Worm (Caenorhabditis elegans) whole organism, mixed stage, embryonic: ENCODE measurements around the gene F54D11.4.

Source experiments
- M03D4.4 ChIP-seq: sonication (generic microtip); optimal IDR thresholded peaks from 2 replicates; lab custom pipeline; 2017; ENCODE audit warnings: mild to moderate bottlenecking, missing genetic modification characterization, missing compliant biosample characterization
- ceh-39 ChIP-seq: fragments of 150-350 bp; optimal IDR thresholded peaks from 2 replicates; lab custom pipeline; 2014; ENCODE audit warnings: missing biosample characterization, missing genetic modification characterization
- ceh-43 ChIP-seq: fragments of 200-800 bp; sonication (Bioruptor generic); optimal IDR thresholded peaks from 2 replicates; lab custom pipeline; 2018; ENCODE audit warnings: mild to moderate bottlenecking, missing genetic modification characterization, moderate library complexity, missing compliant biosample characterization
- ceh-83 ChIP-seq: fragments of 200-800 bp; sonication (Bioruptor generic); optimal IDR thresholded peaks from 2 replicates; lab custom pipeline; 2018; ENCODE audit warnings: mild to moderate bottlenecking, missing genetic modification characterization, missing compliant biosample characterization
- ces-1 ChIP-seq: fragments of 150-350 bp; optimal IDR thresholded peaks from 2 replicates; lab custom pipeline; 2014; ENCODE audit warnings: missing biosample characterization, missing genetic modification reagents, missing genetic modification characterization
- drap-1 ChIP-seq: fragments of 200-800 bp; sonication (Bioruptor generic); optimal IDR thresholded peaks from 3 replicates; lab custom pipeline; 2018; ENCODE audit warnings: mild to moderate bottlenecking, missing genetic modification characterization, missing compliant biosample characterization
- elt-3 ChIP-seq: fragments of 150-350 bp; optimal IDR thresholded peaks from 2 replicates; lab custom pipeline; 2014; ENCODE audit warnings: missing biosample characterization, missing genetic modification characterization
- flh-1 ChIP-seq: fragments of 200-800 bp; sonication (Bioruptor generic); optimal IDR thresholded peaks from 2 replicates; lab custom pipeline; 2018; ENCODE audit warnings: mild to moderate bottlenecking, missing genetic modification characterization, moderate library complexity, missing compliant biosample characterization
- ham-2 ChIP-seq: fragments of 200-800 bp; sonication (Bioruptor generic); optimal IDR thresholded peaks from 2 replicates; lab custom pipeline; 2018; ENCODE audit warnings: mild to moderate bottlenecking, missing genetic modification characterization, missing compliant biosample characterization
- hlh-1 ChIP-seq: fragments of 150-350 bp; optimal IDR thresholded peaks from 2 replicates; lab custom pipeline; 2014; ENCODE audit warnings: missing biosample characterization, missing genetic modification reagents, missing genetic modification characterization
- lsy-2 ChIP-seq: fragments of 150-350 bp; optimal IDR thresholded peaks from 2 replicates; lab custom pipeline; 2014; ENCODE audit warnings: missing biosample characterization, missing genetic modification characterization
- mab-5 ChIP-seq: fragments of 150-350 bp; optimal IDR thresholded peaks from 2 replicates; lab custom pipeline; 2014; ENCODE audit warnings: missing biosample characterization, missing genetic modification characterization
- mep-1 ChIP-seq: fragments of 150-350 bp; optimal IDR thresholded peaks from 2 replicates; lab custom pipeline; 2017; ENCODE audit warnings: missing biosample characterization, missing genetic modification reagents, missing genetic modification characterization, inconsistent platforms
- mls-2 ChIP-seq: sonication (generic microtip); optimal IDR thresholded peaks from 2 replicates; lab custom pipeline; 2016; ENCODE audit warnings: mild to moderate bottlenecking, missing genetic modification characterization, moderate library complexity, missing compliant biosample characterization
- nhr-237 ChIP-seq: fragments of 150-350 bp; optimal IDR thresholded peaks from 2 replicates; lab custom pipeline; 2014; ENCODE audit warnings: missing biosample characterization, missing genetic modification characterization
- nhr-28 ChIP-seq: fragments of 150-350 bp; optimal IDR thresholded peaks from 2 replicates; lab custom pipeline; 2014; ENCODE audit warnings: missing biosample characterization, missing genetic modification characterization
- sem-2 ChIP-seq: fragments of 200-800 bp; sonication (Bioruptor generic); optimal IDR thresholded peaks from 2 replicates; lab custom pipeline; 2018; ENCODE audit warnings: mild to moderate bottlenecking, missing genetic modification characterization, missing compliant biosample characterization
- snpc-4 ChIP-seq: fragments of 150-350 bp; optimal IDR thresholded peaks from 2 replicates; lab custom pipeline; 2014; ENCODE audit warnings: missing biosample characterization, missing genetic modification characterization
- sptf-1 ChIP-seq: sonication (generic microtip); optimal IDR thresholded peaks from 2 replicates; lab custom pipeline; 2017; ENCODE audit warnings: mild to moderate bottlenecking, missing genetic modification characterization, moderate library complexity, missing compliant biosample characterization
- tbx-8 ChIP-seq: fragments of 200-800 bp; sonication (Bioruptor generic); optimal IDR thresholded peaks from 2 replicates; lab custom pipeline; 2018; ENCODE audit warnings: mild to moderate bottlenecking, missing genetic modification characterization, moderate library complexity, missing compliant biosample characterization
- unc-120 ChIP-seq: sonication (generic microtip); optimal IDR thresholded peaks from 2 replicates; lab custom pipeline; 2017; ENCODE audit warnings: missing genetic modification characterization, missing compliant biosample characterization; ENCODE audit not compliant: poor library complexity, severe bottlenecking
- unc-62 ChIP-seq: fragments of 150-350 bp; optimal IDR thresholded peaks from 2 replicates; lab custom pipeline; 2014; ENCODE audit warnings: missing biosample characterization, missing genetic modification reagents, missing genetic modification characterization
- zip-8 ChIP-seq: fragments of 150-350 bp; optimal IDR thresholded peaks from 2 replicates; lab custom pipeline; 2014; ENCODE audit warnings: missing biosample characterization, missing genetic modification characterization
- ztf-11 ChIP-seq: fragments of 150-350 bp; optimal IDR thresholded peaks from 2 replicates; lab custom pipeline; 2014; ENCODE audit warnings: missing biosample characterization, missing genetic modification characterization

The F54D11.4 gene

DNA sequence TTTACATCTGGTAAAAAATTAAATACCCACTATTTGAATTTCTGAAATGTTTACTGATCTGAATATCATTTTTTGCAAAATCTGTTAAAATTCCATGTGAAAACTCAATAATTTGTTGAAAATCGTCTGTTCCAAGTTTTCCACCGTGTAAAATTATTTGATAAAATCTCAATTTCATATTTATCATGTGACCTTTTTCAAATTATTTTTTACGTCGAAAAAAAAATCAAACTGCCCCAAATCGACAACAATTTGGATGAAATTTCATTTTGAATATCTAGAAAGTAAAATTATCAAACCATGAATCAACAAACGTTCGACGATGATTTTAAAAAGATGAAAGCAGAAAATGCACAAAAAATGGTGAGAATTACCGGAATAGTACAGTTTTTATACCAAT, 39.2 kb downstream of the F54D11.4 start, which contains the start of gene F41F3.9:
F41F3.9 (plus strand) TSS at position 301 of the 400 bp plus-strand sequence.
- no peak for TF ChIP-seq sptf-1
- TF ChIP-seq sem-2 (GFP tag; lab: Kevin White, UChicago) = no peak
- TF ChIP-seq unc-120 (tag; lab: Kevin White, UChicago) = no peak
- TF ChIP-seq ceh-43 (GFP tag; lab: Kevin White, UChicago) = no peak
- TF ChIP-seq ztf-11 (tag; lab: Kevin White, UChicago) = no peak
- TF ChIP-seq M03D4.4 (tag; lab: Kevin White, UChicago) = no peak
- no peak for TF ChIP-seq elt-3 (tag; lab: Kevin White, UChicago)
- TF ChIP-seq unc-62 (GFP tag; lab: Kevin White, UChicago) = no peak
- TF ChIP-seq snpc-4 (tag; lab: Kevin White, UChicago) = no peak
- TF ChIP-seq ceh-39 = no peak
- TF ChIP-seq mep-1 (tag; lab: Kevin White, UChicago) = no peak
- TF ChIP-seq zip-8 (tag; lab: Kevin White, UChicago) = no peak
- TF ChIP-seq ham-2 (GFP tag; lab: Kevin White, UChicago) = no peak
- no peak for TF ChIP-seq nhr-237 (tag; lab: Kevin White, UChicago)
- no peak for TF ChIP-seq flh-1
- no peak for TF ChIP-seq tbx-8 (GFP tag; lab: Kevin White, UChicago)
- no peak for TF ChIP-seq lsy-2 (tag; lab: Kevin White, UChicago)
- no peak for TF ChIP-seq nhr-28

- TF ChIP-seq ceh-83 (no peak), ceh-43 (GFP tag; lab: Kevin White, UChicago) (no peak), mls-2 (tag; lab: Kevin White, UChicago) (no peak), ces-1 (no peak)
- TF ChIP-seq, all 35 proteins: peak for 0
Observed at ce11 chrV:4662400-4662799, 46.4 kb downstream of the F54D11.4 start, which contains the start of gene srx-74. srx-74 (minus strand) TSS chrV:4662500.

ce11 chrV:4665651-4666050, 49.7 kb downstream of the F54D11.4 start, which contains the start of gene srx-73:
srx-73 (minus strand) TSS chrV:4665751.
- TF ChIP-seq ceh-83 = no peak
- TF ChIP-seq mab-5 (tag; lab: Kevin White, UChicago) = no peak
- TF ChIP-seq sptf-1 = no peak
- no peak for TF ChIP-seq nhr-28
- TF ChIP-seq lsy-2 (tag; lab: Kevin White, UChicago) = no peak
- TF ChIP-seq ceh-43 (GFP tag; lab: Kevin White, UChicago) = no peak
- TF ChIP-seq flh-1 = no peak
- TF ChIP-seq hlh-1 (tag; lab: Kevin White, UChicago) = no peak
- TF ChIP-seq snpc-4 (tag; lab: Kevin White, UChicago) = no peak
- TF ChIP-seq drap-1 (GFP tag; lab: Kevin White, UChicago) = no peak
- TF ChIP-seq ham-2 (GFP tag; lab: Kevin White, UChicago) = no peak

DNA sequence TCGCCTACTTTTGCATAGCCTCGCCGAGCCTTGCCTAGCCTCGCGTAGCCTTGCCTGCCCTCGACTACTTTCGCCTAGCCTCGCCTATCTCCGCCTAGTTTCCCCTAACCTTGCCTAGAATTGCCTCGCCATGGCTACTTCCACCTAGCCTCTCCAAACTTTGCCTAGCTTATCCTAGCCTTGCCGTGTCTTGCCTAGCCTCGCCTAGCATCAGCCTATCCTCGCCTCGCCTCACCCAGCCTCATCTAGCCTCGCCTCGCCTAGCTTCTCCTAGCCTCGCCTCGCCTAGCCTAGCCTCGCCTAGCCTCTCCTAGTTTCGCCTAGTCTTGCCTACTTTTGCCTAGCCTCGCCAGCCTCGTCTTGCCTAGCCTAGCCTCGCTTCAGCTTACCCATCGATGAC, 51.1 kb downstream of the F54D11.4 start:
- TF ChIP-seq lsy-2 (tag; lab: Kevin White, UChicago) = no peak
- TF ChIP-seq ham-2 (GFP tag; lab: Kevin White, UChicago) = peak; percentile 54
